Fruit fly (Drosophila melanogaster): ENCODE measurements around the gene mthl10.

mthl10 gene

dm6 chr3L:329153-329698 lies 13.5 kb downstream of the mthl10 start (continued):
- TF ChIP-seq CG5245 (GFP tag; optimal IDR thresholded peaks at IDR 0.05) (no peak), ara (GFP tag; IDR thresholded peaks at IDR 0.05) (no peak), MTF-1 (GFP tag; optimal IDR thresholded peaks at IDR 0.05; ENCODE audit: borderline replicate concordance) (peak; percentile 17), emc (GFP tag; optimal IDR thresholded peaks at IDR 0.05) (no peak), NK7.1 (GFP tag; optimal IDR thresholded peaks at IDR 0.05) (no peak), ewg (GFP tag; optimal IDR thresholded peaks at IDR 0.05) (no peak), CG13287 (GFP tag; IDR thresholded peaks at IDR 0.05; ENCODE audit: partially characterized antibody) (peak; percentile 73), CG10654 (GFP tag; optimal IDR thresholded peaks at IDR 0.05) (no peak), CG6791 (GFP tag; IDR thresholded peaks at IDR 0.05; ENCODE audit: partially characterized antibody) (peak; percentile 35; the same call in 1 of the 3 replicates), Xbp1 (GFP tag; optimal IDR thresholded peaks at IDR 0.05) (no peak), CG33557 (GFP tag; optimal IDR thresholded peaks at IDR 0.05) (no peak), CG10147 (GFP tag; optimal IDR thresholded peaks at IDR 0.05) (peak; percentile 22), rib (GFP tag; IDR thresholded peaks at IDR 0.05) (no peak), CG4617 (GFP tag; optimal IDR thresholded peaks at IDR 0.05; ENCODE audit: borderline replicate concordance) (no peak), CG9609 (GFP tag; optimal IDR thresholded peaks at IDR 0.05) (no peak), CG12219 (GFP tag; optimal IDR thresholded peaks at IDR 0.05) (no peak), CG4328 (GFP tag; optimal IDR thresholded peaks at IDR 0.05) (peak; percentile 27), PHDP (tag; optimal IDR thresholded peaks at IDR 0.05) (peak; percentile 19), oc (tag; optimal IDR thresholded peaks at IDR 0.05) (no peak), gcm2 (GFP tag; optimal IDR thresholded peaks at IDR 0.05) (no peak), yki (optimal IDR thresholded peaks at IDR 0.05) (no peak), ham (GFP tag; IDR thresholded peaks at IDR 0.05) (no peak), CG14860 (GFP tag; IDR thresholded peaks at IDR 0.05; ENCODE audit: partially characterized antibody) (peak; percentile 48; the same call in 2 of the 3 replicates), CG17359 (tag; optimal IDR thresholded peaks at IDR 0.05) (no peak), odd (GFP tag; optimal IDR thresholded peaks at IDR 0.05) (no peak), pros (GFP tag; optimal IDR thresholded peaks at IDR 0.05) (no peak), bowl (GFP tag; IDR thresholded peaks at IDR 0.05) (no peak), CoRest (tag; optimal IDR thresholded peaks at IDR 0.05) (peak; percentile 3), CG11247 (GFP tag; IDR thresholded peaks at IDR 0.05) (no peak), hth (optimal IDR thresholded peaks at IDR 0.05) (no peak), bcd (GFP tag; optimal IDR thresholded peaks at IDR 0.05) (peak; percentile 30), zfh2 (GFP tag; optimal IDR thresholded peaks at IDR 0.05) (no peak), gem (tag; optimal IDR thresholded peaks at IDR 0.05) (no peak), bbx (GFP tag; IDR thresholded peaks at IDR 0.05; ENCODE audit: partially characterized antibody) (0 out of 2 replicates have a peak, but pooled peaks have one; percentile 26), HLH4C (GFP tag; IDR thresholded peaks at IDR 0.05; ENCODE audit: partially characterized antibody) (peak; percentile 22; the same call in 1 of the 3 replicates), scrt (GFP tag; optimal IDR thresholded peaks at IDR 0.05) (no peak), CG14014 (GFP tag; IDR thresholded peaks at IDR 0.05) (no peak), Hr3 (GFP tag; optimal IDR thresholded peaks at IDR 0.05) (no peak), CG8944 (GFP tag; optimal IDR thresholded peaks at IDR 0.05) (no peak), CG7357 (GFP tag; IDR thresholded peaks at IDR 0.05) (no peak), Mrtf (GFP tag; IDR thresholded peaks at IDR 0.05) (no peak), aop (GFP tag; IDR thresholded peaks at IDR 0.05) (no peak), CG17802 (tag; optimal IDR thresholded peaks at IDR 0.05) (no peak), CG12104 (GFP tag; optimal IDR thresholded peaks at IDR 0.05) (peak; percentile 3), CG7963 (GFP tag; IDR thresholded peaks at IDR 0.05; ENCODE audit: partially characterized antibody) (no peak), knrl (GFP tag; IDR thresholded peaks at IDR 0.05; ENCODE audit: partially characterized antibody) (peak; percentile 42; the same call in 2 of the 3 replicates), Lhr (GFP tag; optimal IDR thresholded peaks at IDR 0.05) (no peak), CG3847 (GFP tag; IDR thresholded peaks at IDR 0.05) (no peak), ro (GFP tag; IDR thresholded peaks at IDR 0.05) (no peak), CG2120 (GFP tag; optimal IDR thresholded peaks at IDR 0.05) (no peak), Ets65A (GFP tag) (peak; percentile 85)
